Fruit fly (Drosophila melanogaster) whole organism, embryonic: ENCODE measurements around the gene anox.
A peak's percentile ranks its signal among the peaks of the same experiment; 100 is the strongest.

ENCODE experiments used
- Atf-2 ChIP-seq: fragments of 200-800 bp; sonication (Bioruptor generic); optimal IDR thresholded peaks from 2 replicates; lab custom pipeline; 2016; ENCODE audit warnings: missing biosample characterization, missing genetic modification characterization
- Bteb2 ChIP-seq: fragments of 200-800 bp; sonication (Bioruptor generic); optimal IDR thresholded peaks from 2 replicates; lab custom pipeline; 2016; ENCODE audit warnings: missing biosample characterization, missing genetic modification characterization
- CG12391 ChIP-seq: fragments of 200-800 bp; sonication (Bioruptor generic); optimal IDR thresholded peaks from 3 replicates; lab custom pipeline; 2018; ENCODE audit warnings: missing biosample characterization, mild to moderate bottlenecking, missing genetic modification characterization, moderate library complexity
- CG13624 ChIP-seq: fragments of 200-800 bp; sonication (Bioruptor generic); optimal IDR thresholded peaks from 2 replicates; lab custom pipeline; 2016; ENCODE audit warnings: missing biosample characterization, missing genetic modification characterization
- CG16863 ChIP-seq: fragments of 200-800 bp; sonication (Bioruptor generic); optimal IDR thresholded peaks from 3 replicates; lab custom pipeline; 2016; ENCODE audit warnings: missing biosample characterization, missing genetic modification characterization
- CG1792 ChIP-seq: fragments of 200-800 bp; sonication (Bioruptor generic); optimal IDR thresholded peaks from 2 replicates; lab custom pipeline; 2016; ENCODE audit warnings: missing biosample characterization, missing genetic modification characterization
- CG18619 ChIP-seq: fragments of 200-800 bp; sonication (Bioruptor generic); optimal IDR thresholded peaks from 3 replicates; lab custom pipeline; 2017; ENCODE audit warnings: missing biosample characterization, mild to moderate bottlenecking, missing genetic modification characterization
- CG2116 ChIP-seq: fragments of 200-800 bp; sonication (Bioruptor generic); optimal IDR thresholded peaks from 3 replicates; lab custom pipeline; 2018; ENCODE audit warnings: missing biosample characterization, mild to moderate bottlenecking, missing genetic modification characterization
- CG2712 ChIP-seq: fragments of 200-800 bp; optimal IDR thresholded peaks from 3 replicates; lab custom pipeline; 2019; ENCODE audit warnings: missing biosample characterization, mild to moderate bottlenecking, missing genetic modification characterization, moderate library complexity
- CG30020 ChIP-seq: fragments of 200-800 bp; optimal IDR thresholded peaks from 2 replicates; lab custom pipeline; 2019; ENCODE audit warnings: missing biosample characterization, mild to moderate bottlenecking, missing genetic modification characterization, moderate library complexity
- CG32772 ChIP-seq: fragments of 200-800 bp; sonication (Bioruptor generic); IDR thresholded peaks from 2 replicates; pipeline ENCODE4 v1.3.6; 2022; ENCODE audit warnings: missing biosample characterization, missing genetic modification characterization
- CG3281 ChIP-seq: fragments of 200-800 bp; sonication (Bioruptor generic); optimal IDR thresholded peaks from 3 replicates; lab custom pipeline; 2017; ENCODE audit warnings: missing biosample characterization, mild to moderate bottlenecking, missing genetic modification characterization
- CG3407 ChIP-seq: fragments of 200-800 bp; sonication (Bioruptor generic); optimal IDR thresholded peaks from 2 replicates; lab custom pipeline; 2018; ENCODE audit warnings: missing biosample characterization, mild to moderate bottlenecking, missing genetic modification characterization
- CG6175 ChIP-seq: fragments of 200-800 bp; sonication (Bioruptor generic); IDR thresholded peaks from 3 replicates; pipeline ENCODE4 v1.3.6; 2022; ENCODE audit warnings: missing biosample characterization, missing genetic modification characterization
- CG6272 ChIP-seq: fragments of 200-800 bp; sonication (Bioruptor generic); IDR thresholded peaks from 2 replicates; pipeline ENCODE4 v1.3.6; 2022; ENCODE audit warnings: missing biosample characterization, missing genetic modification characterization
- CG7745 ChIP-seq: fragments of 200-800 bp; sonication (Bioruptor generic); optimal IDR thresholded peaks from 2 replicates; lab custom pipeline; 2018; ENCODE audit warnings: missing biosample characterization, mild to moderate bottlenecking, missing genetic modification characterization, moderate library complexity
- CG8290 ChIP-seq, 3 experiments: fragments of 200-800 bp; sonication (Bioruptor generic); optimal IDR thresholded peaks; 2 replicates each; lab custom pipeline; 2016 to 2019; ENCODE audit warnings: missing biosample characterization in 3 of 3, missing genetic modification characterization in 3 of 3, mild to moderate bottlenecking in 2 of 3, moderate library complexity in 1 of 3
- CG8359 ChIP-seq: fragments of 200-800 bp; sonication (Bioruptor generic); optimal IDR thresholded peaks from 2 replicates; lab custom pipeline; 2017; ENCODE audit warnings: missing biosample characterization, mild to moderate bottlenecking, missing genetic modification characterization, borderline replicate concordance
- CG9609 ChIP-seq: fragments of 200-800 bp; sonication (Bioruptor generic); optimal IDR thresholded peaks from 3 replicates; lab custom pipeline; 2016; ENCODE audit warnings: missing biosample characterization, missing genetic modification characterization
- CG9797 ChIP-seq: fragments of 200-800 bp; sonication (Bioruptor generic); optimal IDR thresholded peaks from 3 replicates; lab custom pipeline; 2018; ENCODE audit warnings: missing biosample characterization, mild to moderate bottlenecking, missing genetic modification characterization
- CG9817 ChIP-seq: fragments of 200-800 bp; sonication (Bioruptor generic); optimal IDR thresholded peaks from 2 replicates; lab custom pipeline; 2018; ENCODE audit warnings: missing biosample characterization, mild to moderate bottlenecking, missing genetic modification characterization, moderate library complexity
- CrebB ChIP-seq: fragments of 200-800 bp; sonication (Bioruptor generic); optimal IDR thresholded peaks from 3 replicates; lab custom pipeline; 2018; ENCODE audit warnings: missing biosample characterization, mild to moderate bottlenecking, missing genetic modification characterization
- Dad ChIP-seq: fragments of 200-800 bp; sonication (Bioruptor generic); optimal IDR thresholded peaks from 3 replicates; lab custom pipeline; 2016; ENCODE audit warnings: missing biosample characterization, missing genetic modification characterization
- Dp ChIP-seq: fragments of 200-800 bp; sonication (Bioruptor generic); optimal IDR thresholded peaks from 2 replicates; lab custom pipeline; 2018; ENCODE audit warnings: missing biosample characterization, mild to moderate bottlenecking, missing genetic modification characterization, moderate library complexity
- Fer2 ChIP-seq: fragments of 200-800 bp; sonication (Bioruptor generic); optimal IDR thresholded peaks from 2 replicates; lab custom pipeline; 2018; ENCODE audit warnings: missing biosample characterization, mild to moderate bottlenecking, missing genetic modification characterization, moderate library complexity
- H15 ChIP-seq: fragments of 200-800 bp; sonication (Bioruptor generic); IDR thresholded peaks from 3 replicates; pipeline ENCODE4 v1.3.6; 2022; ENCODE audit warnings: missing biosample characterization, missing genetic modification characterization
- Hand ChIP-seq: fragments of 200-800 bp; sonication (Bioruptor generic); optimal IDR thresholded peaks from 2 replicates; lab custom pipeline; 2017; ENCODE audit warnings: mild to moderate bottlenecking, missing biosample characterization, missing genetic modification reagents, missing genetic modification characterization
- HmgD ChIP-seq: fragments of 200-800 bp; sonication (Bioruptor generic); optimal IDR thresholded peaks from 3 replicates; lab custom pipeline; 2016; ENCODE audit warnings: missing biosample characterization, missing genetic modification characterization
- Hr51 ChIP-seq, 2 experiments: fragments of 200-800 bp; sonication (Bioruptor generic); optimal IDR thresholded peaks; 2 replicates in 1 of 2; 3 replicates in 1 of 2; lab custom pipeline; 2016 to 2018; ENCODE audit warnings: missing biosample characterization in 2 of 2, missing genetic modification characterization in 2 of 2, mild to moderate bottlenecking in 1 of 2, moderate library complexity in 1 of 2
- Lpt ChIP-seq: fragments of >200 bp; optimal IDR thresholded peaks from 2 replicates; lab custom pipeline; 2018; ENCODE audit warnings: missing biosample characterization, missing genetic modification characterization
- MESR4 ChIP-seq: fragments of 200-800 bp; sonication (Bioruptor generic); optimal IDR thresholded peaks from 2 replicates; lab custom pipeline; 2018; ENCODE audit warnings: missing biosample characterization, mild to moderate bottlenecking, missing genetic modification characterization, moderate library complexity
- Mad ChIP-seq: fragments of 200-800 bp; sonication (Bioruptor generic); optimal IDR thresholded peaks from 2 replicates; lab custom pipeline; 2016; ENCODE audit warnings: missing biosample characterization, missing genetic modification characterization
- Meics ChIP-seq: fragments of 200-800 bp; sonication (Bioruptor generic); optimal IDR thresholded peaks from 2 replicates; lab custom pipeline; 2017; ENCODE audit warnings: missing biosample characterization, mild to moderate bottlenecking, missing genetic modification characterization
- Sox100B ChIP-seq: fragments of 200-800 bp; sonication (Bioruptor generic); optimal IDR thresholded peaks from 3 replicates; lab custom pipeline; 2018; ENCODE audit warnings: missing biosample characterization, mild to moderate bottlenecking, missing genetic modification characterization
- TFAM ChIP-seq: fragments of 200-800 bp; sonication (Bioruptor generic); optimal IDR thresholded peaks from 2 replicates; lab custom pipeline; 2017; ENCODE audit warnings: missing biosample characterization, missing genetic modification characterization, inconsistent platforms
- al ChIP-seq: fragments of 200-800 bp; sonication (Bioruptor generic); IDR thresholded peaks from 2 replicates; pipeline ENCODE4 v1.3.6; 2022; ENCODE audit warnings: missing biosample characterization, missing genetic modification characterization
- ap ChIP-seq: fragments of 200-800 bp; sonication (Bioruptor generic); IDR thresholded peaks from 2 replicates; pipeline ENCODE4 v1.3.6; 2022; ENCODE audit warnings: missing biosample characterization, missing genetic modification characterization
- cad ChIP-seq: fragments of >200 bp; optimal IDR thresholded peaks from 2 replicates; lab custom pipeline; 2017; ENCODE audit warnings: missing biosample characterization, missing genetic modification characterization
- chif ChIP-seq, 2 experiments: fragments of 200-800 bp; sonication (Bioruptor generic); optimal IDR thresholded peaks; 3 replicates each; lab custom pipeline; 2016; ENCODE audit warnings: missing biosample characterization in 2 of 2, missing genetic modification characterization in 2 of 2
- croc ChIP-seq: fragments of 200-800 bp; sonication (Bioruptor generic); conservative IDR thresholded peaks from 3 replicates; pipeline ENCODE4 v1.3.6; 2022; ENCODE audit warnings: missing biosample characterization, missing genetic modification characterization
- dm ChIP-seq: fragments of 200-800 bp; sonication (Bioruptor generic); optimal IDR thresholded peaks from 3 replicates; lab custom pipeline; 2016; ENCODE audit warnings: missing biosample characterization, missing genetic modification characterization
- ewg ChIP-seq: fragments of 200-800 bp; sonication (Bioruptor generic); optimal IDR thresholded peaks from 3 replicates; lab custom pipeline; 2017; ENCODE audit warnings: mild to moderate bottlenecking, missing biosample characterization, missing genetic modification reagents, missing genetic modification characterization
- gcm ChIP-seq: fragments of 200-800 bp; sonication (Bioruptor generic); optimal IDR thresholded peaks from 2 replicates; lab custom pipeline; 2019; ENCODE audit warnings: missing biosample characterization, mild to moderate bottlenecking, missing genetic modification characterization, moderate library complexity
- gsb-n ChIP-seq: fragments of 200-800 bp; sonication (Bioruptor generic); optimal IDR thresholded peaks from 3 replicates; lab custom pipeline; 2018; ENCODE audit warnings: missing biosample characterization, mild to moderate bottlenecking, missing genetic modification characterization
- hbn ChIP-seq: fragments of 200-800 bp; sonication (Bioruptor generic); IDR thresholded peaks from 2 replicates; pipeline ENCODE4 v1.3.6; 2022; ENCODE audit warnings: missing biosample characterization, missing genetic modification characterization; ENCODE audit not compliant: partially characterized antibody
- tio ChIP-seq: fragments of 200-800 bp; sonication (Bioruptor generic); optimal IDR thresholded peaks from 2 replicates; lab custom pipeline; 2017; ENCODE audit warnings: missing biosample characterization, missing genetic modification characterization, inconsistent platforms
- tll ChIP-seq, 2 experiments: fragments of 200-800 bp in 1 of 2; fragments of >200 bp in 1 of 2; sonication (Bioruptor generic) in 1 of 2; optimal IDR thresholded peaks; 2 replicates each; lab custom pipeline; 2017 to 2019; ENCODE audit warnings: missing biosample characterization in 2 of 2, missing genetic modification characterization in 2 of 2, mild to moderate bottlenecking in 1 of 2, moderate library complexity in 1 of 2
- zen ChIP-seq: fragments of 200-800 bp; sonication (Bioruptor generic); optimal IDR thresholded peaks from 3 replicates; lab custom pipeline; 2018; ENCODE audit warnings: missing biosample characterization, mild to moderate bottlenecking, missing genetic modification characterization, moderate library complexity
- zen2 ChIP-seq: fragments of 200-800 bp; sonication (Bioruptor generic); IDR thresholded peaks from 3 replicates; pipeline ENCODE4 v1.3.6; 2022; ENCODE audit warnings: missing biosample characterization, missing genetic modification characterization; ENCODE audit not compliant: partially characterized antibody

The anox gene

DNA sequence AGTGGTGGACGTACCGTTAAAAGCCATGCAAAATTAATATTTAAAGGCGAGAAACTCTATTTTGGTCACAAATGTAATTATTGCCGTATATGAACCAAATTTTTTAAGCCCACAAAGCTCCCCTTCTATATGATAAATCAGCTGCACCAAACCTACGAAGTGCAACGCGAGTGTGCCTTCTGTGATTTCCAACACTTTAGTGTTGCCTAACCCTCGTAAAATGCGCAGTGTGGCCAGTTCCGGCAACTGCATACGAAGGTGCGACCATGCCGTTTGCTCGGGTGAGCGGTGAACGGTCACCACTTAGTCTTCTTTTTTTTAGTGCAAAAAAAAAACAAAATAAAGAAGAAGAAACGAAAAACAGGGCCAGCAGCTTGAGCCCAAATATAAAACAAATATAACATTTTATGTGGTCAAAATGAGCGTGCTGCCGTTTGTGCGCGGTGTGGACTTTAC is 20.4 kb upstream of the anox start, which contains the start of the genes tty and fliI (continued):
- peak; percentile 72 for TF ChIP-seq CG9817 (tag; lab: Kevin White, UChicago)
- peak; percentile 27 for TF ChIP-seq CG30020 (tag; lab: Kevin White, UChicago)
- TF ChIP-seq CG1792 (GFP tag; lab: Kevin White, UChicago), result peak; percentile 55
- TF ChIP-seq CG8359 (GFP tag; lab: Kevin White, UChicago), result peak; percentile 26
- no peak for TF ChIP-seq tio
- peak; percentile 62 for TF ChIP-seq croc
- peak; percentile 70 for TF ChIP-seq MESR4 (GFP tag; lab: Kevin White, UChicago)
- peak; percentile 86 for TF ChIP-seq al
- TF ChIP-seq H15, result peak; percentile 85
- peak; percentile 77 for TF ChIP-seq CG2712 (tag; lab: Kevin White, UChicago)
- TF ChIP-seq CG16863 (GFP tag; lab: Kevin White, UChicago), result peak; percentile 82
- peak; percentile 93 for TF ChIP-seq CG32772
- peak; percentile 73 for TF ChIP-seq CG6175 (GFP tag; lab: Robert Waterston, UW)
- peak; percentile 71 for TF ChIP-seq ewg (GFP tag; lab: Kevin White, UChicago)
- peak; percentile 74 for TF ChIP-seq Dad (GFP tag; lab: Kevin White, UChicago)
- TF ChIP-seq CG3407 (GFP tag; lab: Kevin White, UChicago), result peak; percentile 66
- peak; percentile 82 for TF ChIP-seq HmgD (GFP tag; lab: Kevin White, UChicago)
- TF ChIP-seq CG9609 (GFP tag; lab: Kevin White, UChicago), result peak; percentile 84
- peak; percentile 75 for TF ChIP-seq dm
- peak; percentile 76 to 83 for TF ChIP-seq Hr51 (GFP tag; optimal IDR thresholded peaks at IDR 0.05; lab: Kevin White, UChicago)
- peak; percentile 67 for TF ChIP-seq Atf-2 (GFP tag; lab: Kevin White, UChicago)
- TF ChIP-seq Dp (GFP tag; lab: Kevin White, UChicago), result peak; percentile 64
- peak; percentile 90 for TF ChIP-seq CG9797 (GFP tag; lab: Kevin White, UChicago)
- peak; percentile 88 for TF ChIP-seq ap
- TF ChIP-seq CG6272, result peak; percentile 89
- no peak for TF ChIP-seq CG7745
- peak; percentile 40 for TF ChIP-seq CrebB
- peak; percentile 51 for TF ChIP-seq zen (tag; lab: Kevin White, UChicago)
- peak; percentile 67 for TF ChIP-seq CG18619
- TF ChIP-seq Sox100B, result no peak
- TF ChIP-seq chif (GFP tag; optimal IDR thresholded peaks at IDR 0.05; lab: Kevin White, UChicago), result peak; percentile 74 to 82
- peak; percentile 86 for TF ChIP-seq Mad (GFP tag; lab: Kevin White, UChicago)
- TF ChIP-seq hbn (GFP tag; lab: Robert Waterston, UW), result 0 out of 2 replicates have a peak, but pooled peaks have one; percentile 17
- TF ChIP-seq CG3281 (GFP tag; lab: Kevin White, UChicago), result peak; percentile 74
- peak; percentile 23 for TF ChIP-seq gcm (GFP tag; lab: Kevin White, UChicago)
- no peak for TF ChIP-seq cad (GFP tag; lab: Kevin White, UChicago)
- peak; percentile 70 for TF ChIP-seq gsb-n (tag; lab: Kevin White, UChicago)
- TF ChIP-seq CG13624 (GFP tag; lab: Kevin White, UChicago), result peak; percentile 79
- TF ChIP-seq Bteb2 (GFP tag; lab: Kevin White, UChicago), result peak; percentile 56
- peak; percentile 83 for TF ChIP-seq Meics (GFP tag; lab: Kevin White, UChicago)
- TF ChIP-seq Fer2, result peak; percentile 1
- TF ChIP-seq CG2116 (GFP tag; lab: Kevin White, UChicago), result peak; percentile 74
- no peak for TF ChIP-seq tll (GFP tag; optimal IDR thresholded peaks at IDR 0.05; lab: Kevin White, UChicago)
- TF ChIP-seq CG12391, result peak; percentile 80
- peak; percentile 30 for TF ChIP-seq Hand (GFP tag; lab: Kevin White, UChicago)
- no peak for TF ChIP-seq TFAM
- peak; percentile 78 for TF ChIP-seq CG8290 (GFP tag; optimal IDR thresholded peaks at IDR 0.05; lab: Kevin White, UChicago)
- peak; percentile 7 to 86 for TF ChIP-seq CG8290 (tag; optimal IDR thresholded peaks at IDR 0.05; lab: Kevin White, UChicago)
- no peak for TF ChIP-seq zen2
- no peak for TF ChIP-seq Lpt (GFP tag; lab: Kevin White, UChicago)
